Worm (Caenorhabditis elegans): Measurements from ENCODE around the gene C14A6.7.

ce11 chrV:18188328-18188727 lies 20.2 kb upstream of the C14A6.7 start, which contains the start of gene clec-245:
- TF ChIP-seq scrt-1 (GFP tag; IDR thresholded peaks at IDR 0.05): no peak
- TF ChIP-seq ama-1 (optimal IDR thresholded peaks at IDR 0.05): no peak
- no peak for TF ChIP-seq aly-1 (tag; optimal IDR thresholded peaks at IDR 0.05)
- TF ChIP-seq ets-7 (tag; optimal IDR thresholded peaks at IDR 0.05): no peak
- no peak for TF ChIP-seq tbx-37 (GFP tag; conservative IDR thresholded peaks at IDR 0.05)
- TF ChIP-seq ceh-36 (tag; optimal IDR thresholded peaks at IDR 0.05): no peak

Measured in whole organism, early embryonic.